1 fruit fly cellular context compared by ENCODE assay signal in genomic region chrX:8755352-8755751, dm6.
TF ChIP-seq lines count a peak whose summit lies in the region.

No protein-coding gene starts in this region.

TF ChIP-seq in whole organism, embryonic, 481 proteins besides CTCF, POLR2A, EP300 and RAD21 (continued from another document):
- TF ChIP-seq nerfin-2 (GFP tag; IDR thresholded peaks at IDR 0.05; lab: Robert Waterston, UW; ENCODE audit: partially characterized antibody) = no peak
- TF ChIP-seq Hr78 (GFP tag; optimal IDR thresholded peaks at IDR 0.05; lab: Kevin White, UChicago) = no peak
- no peak for TF ChIP-seq TFAM (GFP tag; optimal IDR thresholded peaks at IDR 0.05; lab: Kevin White, UChicago)
- TF ChIP-seq Adf1 (GFP tag; IDR thresholded peaks at IDR 0.05; lab: Robert Waterston, UW) = no peak
- no peak for TF ChIP-seq CG10565 (GFP tag; optimal IDR thresholded peaks at IDR 0.05; lab: Kevin White, UChicago)
- no peak for TF ChIP-seq Vsx1 (GFP tag; optimal IDR thresholded peaks at IDR 0.05; lab: Kevin White, UChicago)
